Worm (Caenorhabditis elegans): ENCODE results near the gene str-14.

DNA sequence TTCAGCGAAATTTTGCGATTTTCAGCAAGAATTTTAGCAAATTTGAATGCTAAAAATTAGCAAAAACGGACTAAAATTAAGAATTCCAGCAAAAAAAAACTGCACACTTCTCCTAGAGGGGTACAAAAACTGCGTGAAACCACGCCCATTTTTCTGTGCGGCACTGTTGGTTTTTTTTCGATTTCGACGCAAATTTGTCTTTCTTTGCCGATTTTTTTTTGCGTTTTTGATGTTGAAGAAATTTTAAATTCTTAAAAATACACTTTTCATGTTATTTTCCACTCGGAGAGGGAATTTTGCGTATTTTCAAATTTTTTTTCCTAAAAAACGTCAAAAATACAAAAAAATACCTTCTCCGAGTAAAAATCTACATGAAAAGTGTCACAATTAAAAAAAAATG, 51.0 kb downstream of the str-14 start, which contains the start of gene syp-1:
- TF ChIP-seq ama-1 (optimal IDR thresholded peaks at IDR 0.05) (no peak), ama-1 (GFP tag; optimal IDR thresholded peaks at IDR 0.05) (no peak), cebp-2 (GFP tag; IDR thresholded peaks at IDR 0.05) (no peak), Y53F4B.3 (GFP tag; IDR thresholded peaks at IDR 0.05) (no peak)
